Fruit fly (Drosophila melanogaster) whole organism, adult: Measurements from ENCODE around the gene HLH4C.

Experiments
- CG11617 ChIP-seq: fragments of 200-800 bp; sonication (Bioruptor generic); optimal IDR thresholded peaks from 2 replicates; lab custom pipeline; 2017; ENCODE audit warnings: mild to moderate bottlenecking, missing biosample characterization, missing genetic modification reagents, missing genetic modification characterization
- CG12768 ChIP-seq: fragments of 200-800 bp; sonication (Bioruptor generic); optimal IDR thresholded peaks from 2 replicates; lab custom pipeline; 2017; ENCODE audit warnings: missing biosample characterization, missing genetic modification characterization, mild to moderate bottlenecking, moderate library complexity, missing genetic modification reagents
- CG1620 ChIP-seq: fragments of 200-800 bp; sonication (Bioruptor generic); optimal IDR thresholded peaks from 2 replicates; lab custom pipeline; 2016; ENCODE audit warnings: missing biosample characterization, missing genetic modification characterization
- CG5204 ChIP-seq: fragments of 200-800 bp; sonication (Bioruptor generic); optimal IDR thresholded peaks from 2 replicates; lab custom pipeline; 2016; ENCODE audit warnings: missing biosample characterization, missing genetic modification characterization
- CG7045 ChIP-seq: fragments of 200-800 bp; sonication (Bioruptor generic); optimal IDR thresholded peaks from 2 replicates; lab custom pipeline; 2017; ENCODE audit warnings: missing biosample characterization, mild to moderate bottlenecking, missing genetic modification characterization
- CG7101 ChIP-seq: fragments of 200-800 bp; sonication (Bioruptor generic); optimal IDR thresholded peaks from 2 replicates; lab custom pipeline; 2018; ENCODE audit warnings: missing biosample characterization, mild to moderate bottlenecking, missing genetic modification characterization, moderate library complexity
- Clk ChIP-seq: fragments of 200-800 bp; sonication (Bioruptor generic); optimal IDR thresholded peaks from 2 replicates; lab custom pipeline; 2017; ENCODE audit warnings: missing biosample characterization, missing genetic modification characterization
- Hr96 ChIP-seq: fragments of 200-800 bp; sonication (Bioruptor generic); optimal IDR thresholded peaks from 2 replicates; lab custom pipeline; 2016; ENCODE audit warnings: missing biosample characterization, missing genetic modification characterization
- bab1 ChIP-seq: fragments of 200-800 bp; sonication (Bioruptor generic); optimal IDR thresholded peaks from 3 replicates; lab custom pipeline; 2019; ENCODE audit warnings: missing biosample characterization, mild to moderate bottlenecking, missing genetic modification characterization, moderate library complexity
- ovo ChIP-seq: fragments of 200-800 bp; sonication (Bioruptor generic); optimal IDR thresholded peaks from 2 replicates; lab custom pipeline; 2016; ENCODE audit warnings: missing biosample characterization, missing genetic modification characterization
- pad ChIP-seq: fragments of 200-800 bp; sonication (Bioruptor generic); optimal IDR thresholded peaks from 3 replicates; lab custom pipeline; 2017; ENCODE audit warnings: missing biosample characterization, missing genetic modification characterization, mild to moderate bottlenecking, moderate library complexity, missing genetic modification reagents
- tj ChIP-seq: fragments of 200-800 bp; sonication (Bioruptor generic); optimal IDR thresholded peaks from 3 replicates; lab custom pipeline; 2017; ENCODE audit warnings: missing biosample characterization, mild to moderate bottlenecking, missing genetic modification characterization, moderate library complexity

DNA sequence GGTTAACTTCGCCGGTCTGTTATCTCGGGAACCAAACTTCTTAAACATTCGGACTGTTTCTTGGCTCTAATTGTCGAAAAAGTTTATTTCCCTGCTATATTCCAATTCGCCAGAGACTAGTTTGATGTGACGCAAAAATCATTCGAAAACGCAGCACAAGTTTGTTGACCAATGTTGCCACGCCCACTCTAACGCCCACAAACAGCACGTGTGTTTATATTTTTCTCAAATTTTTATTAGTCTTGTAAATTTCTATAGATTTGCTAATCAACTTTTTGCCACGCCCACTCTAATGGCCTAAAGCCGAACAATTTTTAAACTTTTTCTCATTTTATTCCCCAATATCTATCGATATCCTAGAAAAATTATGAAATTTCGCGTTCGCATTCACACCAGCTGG is 16.4 kb downstream of the HLH4C start, which contains the start of gene Alms1b:
- TF ChIP-seq CG1620 (GFP tag; lab: Kevin White, UChicago) (no peak), ovo (GFP tag; lab: Kevin White, UChicago) (no peak), CG5204 (GFP tag; lab: Kevin White, UChicago) (no peak), CG12768 (GFP tag; lab: Kevin White, UChicago) (no peak), tj (no peak), CG7101 (tag; lab: Kevin White, UChicago) (no peak), Hr96 (GFP tag; lab: Kevin White, UChicago) (no peak), bab1 (GFP tag; lab: Kevin White, UChicago) (no peak), CG11617 (GFP tag; lab: Kevin White, UChicago) (no peak), CG7045 (no peak), pad (GFP tag; lab: Kevin White, UChicago) (no peak), Clk (GFP tag; lab: Kevin White, UChicago) (no peak)
